Worm (Caenorhabditis elegans) whole organism, L4 larva: Measurements from ENCODE around the gene Y116A8C.37.

ENCODE experiments used
- ces-1 ChIP-seq: fragments of 150-350 bp; sonication (generic microtip); optimal IDR thresholded peaks from 4 replicates; lab custom pipeline; 2014; ENCODE audit warnings: missing biosample characterization, missing genetic modification reagents, missing genetic modification characterization
- jun-1 ChIP-seq: fragments of 150-350 bp; optimal IDR thresholded peaks from 2 replicates; lab custom pipeline; 2014; ENCODE audit warnings: missing biosample characterization, missing genetic modification reagents, missing genetic modification characterization
- nhr-25 ChIP-seq: sonication (generic microtip); optimal IDR thresholded peaks from 2 replicates; lab custom pipeline; 2017; ENCODE audit warnings: missing genetic modification characterization, mild to moderate bottlenecking, missing compliant biosample characterization, antibody characterized with exemption, moderate library complexity, borderline replicate concordance; ENCODE audit not compliant: insufficient read depth
- unc-62 ChIP-seq, 3 experiments: fragments of 150-350 bp in 1 of 3; sonication (generic microtip); optimal IDR thresholded peaks in 2 of 3; peaks in 1 of 3; 1 replicate in 1 of 3; 2 replicates in 2 of 3; lab custom pipeline; 2014 to 2017; ENCODE audit warnings: missing biosample characterization in 3 of 3, missing genetic modification characterization in 3 of 3, missing genetic modification reagents in 3 of 3, missing genotype in 1 of 3

ce11 chrIV:17116345-17116744 is 14.6 kb downstream of the Y116A8C.37 start, which contains the start of gene cyn-13:
- TF ChIP-seq unc-62 (GFP tag; optimal IDR thresholded peaks at IDR 0.05 in 1 of 2; lab: Kevin White, UChicago) (no peak), unc-62 (tag; optimal IDR thresholded peaks at IDR 0.05; lab: Kevin White, UChicago) (no peak), ces-1 (GFP tag; lab: Kevin White, UChicago) (no peak), nhr-25 (tag; lab: Kevin White, UChicago) (no peak), jun-1 (no peak)
